Worm (Caenorhabditis elegans) whole organism, mixed stage, embryonic: ENCODE data around the gene phy-3.

Experiments used
- blmp-1 ChIP-seq: fragments of 150-350 bp; optimal IDR thresholded peaks from 2 replicates; lab custom pipeline; 2014; ENCODE audit warnings: missing biosample characterization, missing genetic modification characterization
- ceh-39 ChIP-seq: fragments of 150-350 bp; optimal IDR thresholded peaks from 2 replicates; lab custom pipeline; 2014; ENCODE audit warnings: missing biosample characterization, missing genetic modification characterization
- flh-1 ChIP-seq: fragments of 200-800 bp; sonication (Bioruptor generic); optimal IDR thresholded peaks from 2 replicates; lab custom pipeline; 2018; ENCODE audit warnings: mild to moderate bottlenecking, missing genetic modification characterization, moderate library complexity, missing compliant biosample characterization
- lin-13 ChIP-seq: fragments of 150-350 bp; optimal IDR thresholded peaks from 2 replicates; lab custom pipeline; 2014; ENCODE audit warnings: missing biosample characterization, missing genetic modification characterization
- lin-32 ChIP-seq: fragments of 200-800 bp; sonication (Bioruptor generic); optimal IDR thresholded peaks from 2 replicates; lab custom pipeline; 2018; ENCODE audit warnings: mild to moderate bottlenecking, missing genetic modification characterization, missing compliant biosample characterization
- nhr-12 ChIP-seq: fragments of 150-350 bp; optimal IDR thresholded peaks from 2 replicates; lab custom pipeline; 2014; ENCODE audit warnings: missing biosample characterization, missing genetic modification characterization
- nhr-237 ChIP-seq: fragments of 150-350 bp; optimal IDR thresholded peaks from 2 replicates; lab custom pipeline; 2014; ENCODE audit warnings: missing biosample characterization, missing genetic modification characterization
- snpc-4 ChIP-seq: fragments of 150-350 bp; optimal IDR thresholded peaks from 2 replicates; lab custom pipeline; 2014; ENCODE audit warnings: missing biosample characterization, missing genetic modification characterization
- unc-39 ChIP-seq: fragments of 150-350 bp; optimal IDR thresholded peaks from 2 replicates; lab custom pipeline; 2014; ENCODE audit warnings: missing biosample characterization, missing genetic modification characterization
- unc-62 ChIP-seq: fragments of 150-350 bp; optimal IDR thresholded peaks from 2 replicates; lab custom pipeline; 2014; ENCODE audit warnings: missing biosample characterization, missing genetic modification reagents, missing genetic modification characterization
- ztf-11 ChIP-seq: fragments of 150-350 bp; optimal IDR thresholded peaks from 2 replicates; lab custom pipeline; 2014; ENCODE audit warnings: missing biosample characterization, missing genetic modification characterization

DNA sequence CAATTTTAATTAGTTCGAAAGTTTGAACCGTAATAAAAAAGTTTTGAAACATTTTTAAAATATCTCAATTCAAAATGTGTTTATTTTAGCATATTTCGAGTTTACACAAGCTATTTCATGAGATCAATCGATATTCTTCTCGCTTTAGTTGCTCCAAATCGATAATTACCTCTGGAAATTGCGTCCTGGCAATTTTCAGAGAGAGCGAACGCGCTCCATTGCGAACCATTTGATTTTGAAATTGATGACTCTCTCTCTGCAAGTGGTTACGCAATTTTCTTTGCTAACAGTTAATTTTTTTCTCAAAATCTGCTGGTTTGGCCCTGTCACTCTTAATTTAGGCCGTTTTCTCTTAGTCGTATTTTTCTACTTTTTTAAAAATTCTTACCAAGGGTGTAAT, 32.5 kb upstream of the phy-3 start:
- TF ChIP-seq unc-39 (tag; lab: Kevin White, UChicago) (no peak), nhr-12 (tag; lab: Kevin White, UChicago) (no peak), nhr-237 (tag; lab: Kevin White, UChicago) (no peak), unc-62 (GFP tag; lab: Kevin White, UChicago) (no peak), snpc-4 (tag; lab: Kevin White, UChicago) (no peak), blmp-1 (tag; lab: Kevin White, UChicago) (no peak), lin-32 (GFP tag; lab: Kevin White, UChicago) (no peak), ztf-11 (tag; lab: Kevin White, UChicago) (no peak), lin-13 (tag; lab: Kevin White, UChicago) (no peak), flh-1 (GFP tag; lab: Kevin White, UChicago) (no peak), ceh-39 (peak; percentile 62)
